Worm (Caenorhabditis elegans): Measurements from ENCODE around the gene bnc-1.

bnc-1 gene

ce11 chrV:12317894-12318553 lies 41.2 kb upstream of the bnc-1 start, which contains the start of the genes R04F11.5 and R04F11.2:
Gene R04F11.5, minus strand, starts transcription at chrV:12318019.
Gene R04F11.2, plus strand, starts transcription at chrV:12318381.
- TF ChIP-seq F57C9.4 (tag; optimal IDR thresholded peaks at IDR 0.05) (no peak), rec-8 (tag; optimal IDR thresholded peaks at IDR 0.05) (no peak), ztf-22 (GFP tag; optimal IDR thresholded peaks at IDR 0.05) (no peak), egl-18 (GFP tag; IDR thresholded peaks at IDR 0.05) (no peak), tlf-1 (GFP tag; optimal IDR thresholded peaks at IDR 0.05) (peak; percentile 40), unc-130 (GFP tag; optimal IDR thresholded peaks at IDR 0.05) (no peak), mxl-1 (tag; optimal IDR thresholded peaks at IDR 0.05) (no peak), ceh-91 (GFP tag; IDR thresholded peaks at IDR 0.05) (peak; percentile 81), snpc-1.3 (tag; optimal IDR thresholded peaks at IDR 0.05; ENCODE audit: insufficient read depth) (peak; percentile 83), K11D2.4 (GFP tag; IDR thresholded peaks at IDR 0.05) (no peak), F33H1.4 (GFP tag; IDR thresholded peaks at IDR 0.05) (peak; percentile 94), ztf-26 (tag; optimal IDR thresholded peaks at IDR 0.05) (no peak), let-607 (tag; optimal IDR thresholded peaks at IDR 0.05) (no peak), nfya-2 (GFP tag; IDR thresholded peaks at IDR 0.05) (no peak), F37B4.10 (GFP tag; IDR thresholded peaks at IDR 0.05) (no peak), repo-1 (tag; optimal IDR thresholded peaks at IDR 0.05) (no peak), nfya-1 (tag; optimal IDR thresholded peaks at IDR 0.05; ENCODE audit: borderline replicate concordance, insufficient read depth) (no peak), atf-7 (tag; optimal IDR thresholded peaks at IDR 0.05) (no peak), madf-8 (GFP tag; conservative IDR thresholded peaks at IDR 0.05) (peak; percentile 67), zim-3 (tag; optimal IDR thresholded peaks at IDR 0.05) (no peak), ceh-100 (GFP tag; IDR thresholded peaks at IDR 0.05) (no peak), pbrm-1 (GFP tag; IDR thresholded peaks at IDR 0.05) (peak; percentile 47; the same call in 1 of the 2 replicates), Y53F4B.3 (GFP tag; IDR thresholded peaks at IDR 0.05) (no peak), Y67H2A.10 (GFP tag; conservative IDR thresholded peaks at IDR 0.05) (no peak), B0336.3 (GFP tag; IDR thresholded peaks at IDR 0.05) (no peak), lin-26 (GFP tag; IDR thresholded peaks at IDR 0.05) (no peak), F22D6.2 (tag; optimal IDR thresholded peaks at IDR 0.05) (no peak), ztf-25 (GFP tag; IDR thresholded peaks at IDR 0.05) (no peak), hlh-12 (tag; optimal IDR thresholded peaks at IDR 0.05) (no peak), hmg-1.2 (GFP tag; IDR thresholded peaks at IDR 0.05) (peak; percentile 58), athp-1 (tag; optimal IDR thresholded peaks at IDR 0.05) (no peak), mes-4 (tag; optimal IDR thresholded peaks at IDR 0.05) (no peak), Y79H2A.3 (GFP tag; conservative IDR thresholded peaks at IDR 0.05) (no peak), gei-17 (GFP tag; optimal IDR thresholded peaks at IDR 0.05) (no peak), lag-1 (GFP tag; IDR thresholded peaks at IDR 0.05) (no peak), C17E4.6 (GFP tag; IDR thresholded peaks at IDR 0.05) (no peak), bed-2 (GFP tag; IDR thresholded peaks at IDR 0.05) (no peak), snpc-1.1 (tag; optimal IDR thresholded peaks at IDR 0.05; ENCODE audit: insufficient read depth) (peak; percentile 9), attf-6 (GFP tag; IDR thresholded peaks at IDR 0.05) (no peak), F57A8.1 (GFP tag; optimal IDR thresholded peaks at IDR 0.05) (no peak), lsl-1 (GFP tag; optimal IDR thresholded peaks at IDR 0.05) (peak; percentile 95), F23B12.7 (tag; optimal IDR thresholded peaks at IDR 0.05; ENCODE audit: insufficient read depth) (peak; percentile 66), T26A5.8 (tag; optimal IDR thresholded peaks at IDR 0.05) (no peak), F49E8.2 (tag; optimal IDR thresholded peaks at IDR 0.05; ENCODE audit: insufficient read depth) (peak; percentile 64), snpc-3.4 (tag; optimal IDR thresholded peaks at IDR 0.05) (peak; percentile 67), F55B11.4 (tag; optimal IDR thresholded peaks at IDR 0.05; ENCODE audit: borderline replicate concordance, insufficient read depth) (no peak), Y53G8AR.9 (GFP tag; conservative IDR thresholded peaks at IDR 0.05) (peak; percentile 46; the same call in 1 of the 2 replicates)

All from whole organism, young adult.